Fruit fly (Drosophila melanogaster) whole organism, prepupa: ENCODE results near the gene Nna1.

ENCODE experiments used
- CG10631 ChIP-seq: fragments of 200-800 bp; sonication (Bioruptor generic); optimal IDR thresholded peaks from 2 replicates; lab custom pipeline; 2016; ENCODE audit warnings: missing biosample characterization, missing genetic modification characterization
- CG11294 ChIP-seq: fragments of 200-800 bp; sonication (Bioruptor generic); IDR thresholded peaks from 2 replicates; pipeline ENCODE4 v1.3.6; 2022; ENCODE audit warnings: missing biosample characterization, missing genetic modification characterization
- CG11762 ChIP-seq: fragments of 200-800 bp; sonication (Bioruptor generic); optimal IDR thresholded peaks from 3 replicates; lab custom pipeline; 2016; ENCODE audit warnings: missing biosample characterization, missing genetic modification characterization; ENCODE audit not compliant: insufficient read depth
- CG15336 ChIP-seq: fragments of 200-800 bp; sonication (Bioruptor generic); IDR thresholded peaks from 2 replicates; pipeline ENCODE4 v1.3.6; 2022; ENCODE audit warnings: missing biosample characterization, missing genetic modification characterization
- CG16779 ChIP-seq: fragments of 200-800 bp; sonication (Bioruptor generic); optimal IDR thresholded peaks from 3 replicates; lab custom pipeline; 2017; ENCODE audit warnings: missing biosample characterization, mild to moderate bottlenecking, missing genetic modification characterization
- CG3032 ChIP-seq: fragments of 200-800 bp; optimal IDR thresholded peaks from 2 replicates; lab custom pipeline; 2019; ENCODE audit warnings: missing biosample characterization, mild to moderate bottlenecking, missing genetic modification characterization, moderate library complexity
- CG31627 ChIP-seq: fragments of 200-800 bp; sonication (Bioruptor generic); optimal IDR thresholded peaks from 3 replicates; lab custom pipeline; 2016; ENCODE audit warnings: missing biosample characterization, missing genetic modification characterization
- CG32006 ChIP-seq: fragments of 200-800 bp; sonication (Bioruptor generic); optimal IDR thresholded peaks from 3 replicates; lab custom pipeline; 2017; ENCODE audit warnings: missing biosample characterization, mild to moderate bottlenecking, missing genetic modification characterization
- CG34406 ChIP-seq: fragments of 200-800 bp; sonication (Bioruptor generic); optimal IDR thresholded peaks from 3 replicates; lab custom pipeline; 2016; ENCODE audit warnings: missing biosample characterization, missing genetic modification characterization
- CG4318 ChIP-seq: fragments of 200-800 bp; sonication (Bioruptor generic); optimal IDR thresholded peaks from 3 replicates; lab custom pipeline; 2017; ENCODE audit warnings: missing biosample characterization, mild to moderate bottlenecking, missing genetic modification characterization
- CG6163 ChIP-seq: fragments of 200-800 bp; sonication (Bioruptor generic); IDR thresholded peaks from 3 replicates; pipeline ENCODE4 v1.3.6; 2022; ENCODE audit warnings: missing biosample characterization, missing genetic modification characterization
- CG6276 ChIP-seq: fragments of 200-800 bp; sonication (Bioruptor generic); optimal IDR thresholded peaks from 2 replicates; lab custom pipeline; 2017; ENCODE audit warnings: missing biosample characterization, mild to moderate bottlenecking, missing genetic modification characterization
- CG6854 ChIP-seq: fragments of 200-800 bp; sonication (Bioruptor generic); optimal IDR thresholded peaks from 2 replicates; lab custom pipeline; 2017; ENCODE audit warnings: missing biosample characterization, mild to moderate bottlenecking, missing genetic modification characterization
- CG7368 ChIP-seq: fragments of 200-800 bp; sonication (Bioruptor generic); optimal IDR thresholded peaks from 3 replicates; lab custom pipeline; 2016; ENCODE audit warnings: missing biosample characterization, missing genetic modification characterization
- CG8119 ChIP-seq: fragments of 200-800 bp; sonication (Bioruptor generic); IDR thresholded peaks from 3 replicates; pipeline ENCODE4 v1.3.6; 2022; ENCODE audit warnings: missing biosample characterization, missing genetic modification characterization
- CG8319 ChIP-seq: fragments of 200-800 bp; sonication (Bioruptor generic); optimal IDR thresholded peaks from 3 replicates; lab custom pipeline; 2016; ENCODE audit warnings: missing biosample characterization, missing genetic modification characterization
- CG8632 ChIP-seq: fragments of 200-800 bp; sonication (Bioruptor generic); optimal IDR thresholded peaks from 3 replicates; lab custom pipeline; 2016; ENCODE audit warnings: missing biosample characterization, missing genetic modification characterization
- CG9139 ChIP-seq: fragments of 200-800 bp; sonication (Bioruptor generic); optimal IDR thresholded peaks from 3 replicates; lab custom pipeline; 2017; ENCODE audit warnings: missing biosample characterization, mild to moderate bottlenecking, missing genetic modification characterization
- Eip78C ChIP-seq: fragments of 200-800 bp; sonication (Bioruptor generic); peaks from one replicate; lab custom pipeline; 2016; ENCODE audit warnings: missing biosample characterization, missing genetic modification characterization
- Eip93F ChIP-seq: fragments of 200-800 bp; sonication (Bioruptor generic); optimal IDR thresholded peaks from 2 replicates; lab custom pipeline; 2016; ENCODE audit warnings: missing biosample characterization, mild to moderate bottlenecking, missing genetic modification characterization
- Ets96B ChIP-seq: fragments of 200-800 bp; optimal IDR thresholded peaks from 2 replicates; lab custom pipeline; 2019; ENCODE audit warnings: missing biosample characterization, mild to moderate bottlenecking, missing genetic modification characterization, moderate library complexity
- Gug ChIP-seq: fragments of 200-800 bp; sonication (Bioruptor generic); IDR thresholded peaks from 2 replicates; pipeline ENCODE4 v1.3.6; 2022; ENCODE audit warnings: missing biosample characterization, missing genetic modification characterization
- Hr4 ChIP-seq: fragments of 200-800 bp; sonication (Bioruptor generic); optimal IDR thresholded peaks from 3 replicates; lab custom pipeline; 2016; ENCODE audit warnings: missing biosample characterization, missing genetic modification characterization
- OdsH ChIP-seq: fragments of 200-800 bp; sonication (Bioruptor generic); optimal IDR thresholded peaks from 3 replicates; lab custom pipeline; 2016; ENCODE audit warnings: missing biosample characterization, missing genetic modification characterization
- Smox ChIP-seq: fragments of 200-800 bp; sonication (Bioruptor generic); optimal IDR thresholded peaks from 3 replicates; lab custom pipeline; 2016; ENCODE audit warnings: missing biosample characterization, missing genetic modification characterization
- Sox102F ChIP-seq: fragments of 200-800 bp; sonication (Bioruptor generic); optimal IDR thresholded peaks from 2 replicates; lab custom pipeline; 2016; ENCODE audit warnings: missing biosample characterization, mild to moderate bottlenecking, missing genetic modification characterization
- Sox14 ChIP-seq: fragments of 200-800 bp; sonication (Bioruptor generic); optimal IDR thresholded peaks from 3 replicates; lab custom pipeline; 2016; ENCODE audit warnings: missing biosample characterization, missing genetic modification characterization
- Sox15 ChIP-seq: fragments of 200-800 bp; sonication (Bioruptor generic); optimal IDR thresholded peaks from 3 replicates; lab custom pipeline; 2016; ENCODE audit warnings: missing biosample characterization, missing genetic modification characterization
- achi ChIP-seq: fragments of 200-800 bp; sonication (Bioruptor generic); optimal IDR thresholded peaks from 3 replicates; lab custom pipeline; 2016; ENCODE audit warnings: missing biosample characterization, missing genetic modification characterization
- acj6 ChIP-seq: fragments of 200-800 bp; sonication (Bioruptor generic); optimal IDR thresholded peaks from 3 replicates; lab custom pipeline; 2016; ENCODE audit warnings: missing biosample characterization, missing genetic modification characterization
- cyc ChIP-seq: fragments of 200-800 bp; sonication (Bioruptor generic); optimal IDR thresholded peaks from 3 replicates; lab custom pipeline; 2016; ENCODE audit warnings: missing biosample characterization, missing genetic modification characterization
- dac ChIP-seq: fragments of 200-800 bp; sonication (Bioruptor generic); optimal IDR thresholded peaks from 2 replicates; lab custom pipeline; 2017; ENCODE audit warnings: missing biosample characterization, mild to moderate bottlenecking, missing genetic modification characterization
- dsx ChIP-seq: fragments of 200-800 bp; optimal IDR thresholded peaks from 3 replicates; lab custom pipeline; 2019; ENCODE audit warnings: missing biosample characterization, mild to moderate bottlenecking, missing genetic modification characterization, moderate library complexity; ENCODE audit not compliant: poor library complexity, severe bottlenecking
- eg ChIP-seq: fragments of 200-800 bp; sonication (Bioruptor generic); IDR thresholded peaks from 3 replicates; pipeline ENCODE4 v1.3.6; 2022; ENCODE audit warnings: missing biosample characterization, missing genetic modification characterization
- esn ChIP-seq: fragments of 200-800 bp; sonication (Bioruptor generic); optimal IDR thresholded peaks from 2 replicates; lab custom pipeline; 2016; ENCODE audit warnings: missing biosample characterization, mild to moderate bottlenecking, missing genetic modification characterization, moderate library complexity
- fd59A ChIP-seq: fragments of 200-800 bp; sonication (Bioruptor generic); optimal IDR thresholded peaks from 2 replicates; lab custom pipeline; 2017; ENCODE audit warnings: missing biosample characterization, mild to moderate bottlenecking, missing genetic modification characterization, missing genetic modification reagents
- fd85E ChIP-seq: fragments of 200-800 bp; sonication (Bioruptor generic); optimal IDR thresholded peaks from 3 replicates; lab custom pipeline; 2016; ENCODE audit warnings: missing biosample characterization, missing genetic modification characterization
- lz ChIP-seq: fragments of 200-800 bp; sonication (Bioruptor generic); optimal IDR thresholded peaks from 3 replicates; lab custom pipeline; 2016; ENCODE audit warnings: missing biosample characterization, missing genetic modification characterization
- net ChIP-seq: fragments of 200-800 bp; sonication (Bioruptor generic); optimal IDR thresholded peaks from 3 replicates; lab custom pipeline; 2016; ENCODE audit warnings: missing biosample characterization, missing genetic modification characterization
- pdm3 ChIP-seq: fragments of 200-800 bp; sonication (Bioruptor generic); optimal IDR thresholded peaks from 3 replicates; lab custom pipeline; 2016; ENCODE audit warnings: missing biosample characterization, missing genetic modification characterization
- salr ChIP-seq, 2 experiments: fragments of 200-800 bp; sonication (Bioruptor generic); optimal IDR thresholded peaks; 3 replicates each; lab custom pipeline; 2016 to 2018; ENCODE audit warnings: missing biosample characterization in 2 of 2, missing genetic modification characterization in 2 of 2, mild to moderate bottlenecking in 1 of 2
- spab ChIP-seq: fragments of 200-800 bp; sonication (Bioruptor generic); optimal IDR thresholded peaks from 2 replicates; lab custom pipeline; 2017; ENCODE audit warnings: missing biosample characterization, mild to moderate bottlenecking, missing genetic modification characterization, missing genetic modification reagents
- ss ChIP-seq, 2 experiments: fragments of 200-800 bp; sonication (Bioruptor generic); optimal IDR thresholded peaks; 2 replicates in 1 of 2; 3 replicates in 1 of 2; lab custom pipeline; 2017 to 2018; ENCODE audit warnings: mild to moderate bottlenecking in 2 of 2, missing biosample characterization in 2 of 2, missing genetic modification characterization in 2 of 2, moderate library complexity in 1 of 2
- svp ChIP-seq: fragments of 200-800 bp; sonication (Bioruptor generic); peaks from one replicate; lab custom pipeline; 2016; ENCODE audit warnings: missing biosample characterization, missing genetic modification characterization
- vri ChIP-seq: fragments of 200-800 bp; sonication (Bioruptor generic); optimal IDR thresholded peaks from 3 replicates; lab custom pipeline; 2016; ENCODE audit warnings: missing biosample characterization, mild to moderate bottlenecking, missing genetic modification characterization

The Nna1 gene

dm6 chrX:13747635-13748467, 55.8 kb downstream of the Nna1 start:
- TF ChIP-seq CG8119 (GFP tag; lab: Robert Waterston, UW): peak; percentile 74; the same call in 2 of the 3 replicates
- TF ChIP-seq svp (GFP tag; lab: Kevin White, UChicago): peak; percentile 52
- peak; percentile 16 for TF ChIP-seq CG10631 (GFP tag; lab: Kevin White, UChicago)
- peak; percentile 39 for TF ChIP-seq acj6 (GFP tag; lab: Kevin White, UChicago)
- TF ChIP-seq net (GFP tag; lab: Kevin White, UChicago): peak; percentile 30
- TF ChIP-seq CG4318 (GFP tag; lab: Kevin White, UChicago): peak; percentile 40
- TF ChIP-seq spab (GFP tag; lab: Kevin White, UChicago): peak; percentile 23
- TF ChIP-seq Smox (GFP tag; lab: Kevin White, UChicago): no peak
- TF ChIP-seq OdsH (GFP tag; lab: Kevin White, UChicago): peak; percentile 46
- TF ChIP-seq Sox14 (GFP tag; lab: Kevin White, UChicago): peak; percentile 11
- TF ChIP-seq fd85E (GFP tag; lab: Kevin White, UChicago): no peak
- peak; percentile 72 for TF ChIP-seq CG6276 (GFP tag; lab: Kevin White, UChicago)
- peak; percentile 63 for TF ChIP-seq dsx
- TF ChIP-seq esn (GFP tag; lab: Kevin White, UChicago): peak; percentile 5
- no peak for TF ChIP-seq Sox15 (GFP tag; lab: Kevin White, UChicago)
- TF ChIP-seq CG7368 (GFP tag; lab: Kevin White, UChicago): no peak
- peak; percentile 2 for TF ChIP-seq CG31627
- TF ChIP-seq Eip78C (GFP tag; lab: Kevin White, UChicago): peak; percentile 84
- peak; percentile 54 for TF ChIP-seq Hr4
- no peak for TF ChIP-seq CG8632 (GFP tag; lab: Kevin White, UChicago)
- peak; percentile 67; the same call in 2 of the 3 replicates for TF ChIP-seq CG6163 (GFP tag; lab: Robert Waterston, UW)
- 0 out of 2 replicates have a peak, but pooled peaks have one; percentile 22 for TF ChIP-seq CG11294 (GFP tag; lab: Robert Waterston, UW)
- TF ChIP-seq CG6854 (GFP tag; lab: Kevin White, UChicago): no peak
- TF ChIP-seq dac (GFP tag; lab: Kevin White, UChicago): peak; percentile 55
- no peak for TF ChIP-seq Sox102F (GFP tag; lab: Kevin White, UChicago)
- TF ChIP-seq ss (GFP tag; optimal IDR thresholded peaks at IDR 0.05; lab: Kevin White, UChicago): peak; percentile 68 to 83
- TF ChIP-seq pdm3 (GFP tag; lab: Kevin White, UChicago): peak; percentile 50
- TF ChIP-seq Gug (GFP tag; lab: Robert Waterston, UW): peak; percentile 47; the same call in 1 of the 2 replicates
- TF ChIP-seq CG32006 (GFP tag; lab: Kevin White, UChicago): peak; percentile 80
- peak; percentile 47 for TF ChIP-seq achi (GFP tag; lab: Kevin White, UChicago)
- peak; percentile 27 for TF ChIP-seq CG11762 (GFP tag; lab: Kevin White, UChicago)
- peak; percentile 26 for TF ChIP-seq CG9139
- TF ChIP-seq eg (GFP tag; lab: Robert Waterston, UW): peak; percentile 77
- peak; percentile 3 for TF ChIP-seq CG34406 (GFP tag; lab: Kevin White, UChicago)
- peak; percentile 18 for TF ChIP-seq CG8319
- peak; percentile 13 for TF ChIP-seq lz (GFP tag; lab: Kevin White, UChicago)
- TF ChIP-seq cyc (GFP tag; lab: Kevin White, UChicago): no peak
- TF ChIP-seq vri: peak; percentile 9
- TF ChIP-seq CG3032: peak; percentile 56
- peak; percentile 46 for TF ChIP-seq Ets96B (tag; lab: Kevin White, UChicago)
- peak; percentile 77 for TF ChIP-seq CG15336 (GFP tag; lab: Robert Waterston, UW)
- TF ChIP-seq fd59A (GFP tag; lab: Kevin White, UChicago): peak; percentile 9
- peak; percentile 51 for TF ChIP-seq CG16779 (tag; lab: Kevin White, UChicago)
- TF ChIP-seq Eip93F (GFP tag; lab: Kevin White, UChicago): no peak
- peak in 1 of 2 experiments; percentile 66 for TF ChIP-seq salr (GFP tag; optimal IDR thresholded peaks at IDR 0.05; lab: Kevin White, UChicago)
